Fruit fly (Drosophila melanogaster) whole organism, embryonic: ENCODE results near the gene CG14147.

Source experiments
- ATbp ChIP-seq: fragments of 200-800 bp; sonication (Bioruptor generic); optimal IDR thresholded peaks from 2 replicates; lab custom pipeline; 2017; ENCODE audit warnings: missing biosample characterization, mild to moderate bottlenecking, missing genetic modification characterization, missing genetic modification reagents
- Blimp-1 ChIP-seq: fragments of 200-800 bp; sonication (Bioruptor generic); optimal IDR thresholded peaks from 3 replicates; lab custom pipeline; 2018; ENCODE audit warnings: missing biosample characterization, missing genetic modification characterization, mild to moderate bottlenecking, moderate library complexity, missing genetic modification reagents
- CG12391 ChIP-seq: fragments of 200-800 bp; sonication (Bioruptor generic); optimal IDR thresholded peaks from 3 replicates; lab custom pipeline; 2018; ENCODE audit warnings: missing biosample characterization, mild to moderate bottlenecking, missing genetic modification characterization, moderate library complexity
- CG12942 ChIP-seq: fragments of 200-800 bp; sonication (Bioruptor generic); optimal IDR thresholded peaks from 3 replicates; lab custom pipeline; 2016; ENCODE audit warnings: missing biosample characterization, missing genetic modification characterization
- CG13123 ChIP-seq: fragments of 200-800 bp; sonication (Bioruptor generic); optimal IDR thresholded peaks from 2 replicates; lab custom pipeline; 2016; ENCODE audit warnings: missing biosample characterization, missing genetic modification characterization
- CG13287 ChIP-seq: fragments of 200-800 bp; sonication (Bioruptor generic); IDR thresholded peaks from 2 replicates; pipeline ENCODE4 v1.3.6; 2022; ENCODE audit warnings: missing biosample characterization, missing genetic modification characterization; ENCODE audit not compliant: partially characterized antibody
- CG13424 ChIP-seq: fragments of 200-800 bp; sonication (Bioruptor generic); optimal IDR thresholded peaks from 2 replicates; lab custom pipeline; 2019; ENCODE audit warnings: missing biosample characterization, mild to moderate bottlenecking, missing genetic modification characterization, moderate library complexity
- CG15269 ChIP-seq: fragments of 200-800 bp; sonication (Bioruptor generic); optimal IDR thresholded peaks from 2 replicates; lab custom pipeline; 2018; ENCODE audit warnings: missing biosample characterization, mild to moderate bottlenecking, missing genetic modification characterization, moderate library complexity
- CG15601 ChIP-seq: fragments of 200-800 bp; sonication (Bioruptor generic); optimal IDR thresholded peaks from 3 replicates; lab custom pipeline; 2019; ENCODE audit warnings: missing biosample characterization, mild to moderate bottlenecking, missing genetic modification characterization, moderate library complexity
- CG17361 ChIP-seq: fragments of 200-800 bp; sonication (Bioruptor generic); IDR thresholded peaks from 3 replicates; pipeline ENCODE4 v1.3.6; 2022; ENCODE audit warnings: missing biosample characterization, missing genetic modification characterization
- CG17829 ChIP-seq: fragments of 200-800 bp; optimal IDR thresholded peaks from 2 replicates; lab custom pipeline; 2019; ENCODE audit warnings: missing biosample characterization, mild to moderate bottlenecking, missing genetic modification characterization, moderate library complexity
- CG2116 ChIP-seq: fragments of 200-800 bp; sonication (Bioruptor generic); optimal IDR thresholded peaks from 3 replicates; lab custom pipeline; 2018; ENCODE audit warnings: missing biosample characterization, mild to moderate bottlenecking, missing genetic modification characterization
- CG2120 ChIP-seq: fragments of 200-800 bp; sonication (Bioruptor generic); optimal IDR thresholded peaks from 3 replicates; lab custom pipeline; 2016; ENCODE audit warnings: missing biosample characterization, missing genetic modification characterization
- CG30403 ChIP-seq: fragments of 200-800 bp; sonication (Bioruptor generic); optimal IDR thresholded peaks from 3 replicates; lab custom pipeline; 2016; ENCODE audit warnings: missing biosample characterization, missing genetic modification characterization
- CG3407 ChIP-seq: fragments of 200-800 bp; sonication (Bioruptor generic); optimal IDR thresholded peaks from 2 replicates; lab custom pipeline; 2018; ENCODE audit warnings: missing biosample characterization, mild to moderate bottlenecking, missing genetic modification characterization
- CG4424 ChIP-seq: fragments of 200-800 bp; sonication (Bioruptor generic); optimal IDR thresholded peaks from 3 replicates; lab custom pipeline; 2016; ENCODE audit warnings: missing biosample characterization, missing genetic modification characterization
- CG4730 ChIP-seq: fragments of 200-800 bp; sonication (Bioruptor generic); IDR thresholded peaks from 2 replicates; pipeline ENCODE4 v1.3.6; 2022; ENCODE audit warnings: missing biosample characterization, missing genetic modification characterization
- CG6175 ChIP-seq: fragments of 200-800 bp; sonication (Bioruptor generic); IDR thresholded peaks from 3 replicates; pipeline ENCODE4 v1.3.6; 2022; ENCODE audit warnings: missing biosample characterization, missing genetic modification characterization
- CG6254 ChIP-seq: fragments of 200-800 bp; sonication (Bioruptor generic); optimal IDR thresholded peaks from 3 replicates; lab custom pipeline; 2017; ENCODE audit warnings: mild to moderate bottlenecking, missing biosample characterization, missing genetic modification reagents, missing genetic modification characterization
- D19A ChIP-seq: fragments of 200-800 bp; optimal IDR thresholded peaks from 3 replicates; lab custom pipeline; 2019; ENCODE audit warnings: missing biosample characterization, mild to moderate bottlenecking, missing genetic modification characterization, moderate library complexity
- Doc3 ChIP-seq: fragments of 200-800 bp; sonication (Bioruptor generic); IDR thresholded peaks from 3 replicates; pipeline ENCODE4 v1.3.6; 2022; ENCODE audit warnings: missing biosample characterization, missing genetic modification characterization; ENCODE audit not compliant: partially characterized antibody
- Drgx ChIP-seq: fragments of 200-800 bp; sonication (Bioruptor generic); IDR thresholded peaks from 2 replicates; pipeline ENCODE4 v1.3.6; 2022; ENCODE audit warnings: missing biosample characterization, missing genetic modification characterization
- Ets65A ChIP-seq: fragments of 200-800 bp; sonication (Bioruptor generic); peaks from one replicate; lab custom pipeline; 2016; ENCODE audit warnings: missing biosample characterization, missing genetic modification characterization
- Fer2 ChIP-seq: fragments of 200-800 bp; sonication (Bioruptor generic); optimal IDR thresholded peaks from 2 replicates; lab custom pipeline; 2018; ENCODE audit warnings: missing biosample characterization, mild to moderate bottlenecking, missing genetic modification characterization, moderate library complexity
- Hr3 ChIP-seq: fragments of 200-800 bp; sonication (Bioruptor generic); optimal IDR thresholded peaks from 3 replicates; lab custom pipeline; 2016; ENCODE audit warnings: missing biosample characterization, missing genetic modification characterization
- Meics ChIP-seq: fragments of 200-800 bp; sonication (Bioruptor generic); optimal IDR thresholded peaks from 2 replicates; lab custom pipeline; 2017; ENCODE audit warnings: missing biosample characterization, mild to moderate bottlenecking, missing genetic modification characterization
- PHDP ChIP-seq: fragments of 200-800 bp; sonication (Bioruptor generic); optimal IDR thresholded peaks from 3 replicates; lab custom pipeline; 2018; ENCODE audit warnings: missing biosample characterization, mild to moderate bottlenecking, missing genetic modification characterization, moderate library complexity
- Rx ChIP-seq: fragments of 200-800 bp; sonication (Bioruptor generic); IDR thresholded peaks from 2 replicates; pipeline ENCODE4 v1.3.6; 2022; ENCODE audit warnings: missing biosample characterization, missing genetic modification characterization
- Sox100B ChIP-seq: fragments of 200-800 bp; sonication (Bioruptor generic); optimal IDR thresholded peaks from 3 replicates; lab custom pipeline; 2018; ENCODE audit warnings: missing biosample characterization, mild to moderate bottlenecking, missing genetic modification characterization
- az2 ChIP-seq: fragments of 200-800 bp; sonication (Bioruptor generic); optimal IDR thresholded peaks from 3 replicates; lab custom pipeline; 2016; ENCODE audit warnings: missing biosample characterization, missing genetic modification characterization
- bcd ChIP-seq: fragments of 200-800 bp; sonication (Bioruptor generic); optimal IDR thresholded peaks from 2 replicates; lab custom pipeline; 2017; ENCODE audit warnings: missing biosample characterization, mild to moderate bottlenecking, missing genetic modification characterization
- bsh ChIP-seq, 2 experiments: fragments of 200-800 bp; sonication (Bioruptor generic); optimal IDR thresholded peaks; 2 replicates each; lab custom pipeline; 2017 to 2018; ENCODE audit warnings: mild to moderate bottlenecking in 2 of 2, missing biosample characterization in 2 of 2, missing genetic modification characterization in 2 of 2, moderate library complexity in 1 of 2
- caup ChIP-seq: fragments of 200-800 bp; sonication (Bioruptor generic); optimal IDR thresholded peaks from 3 replicates; lab custom pipeline; 2017; ENCODE audit warnings: missing biosample characterization, mild to moderate bottlenecking, missing genetic modification characterization, moderate library complexity; ENCODE audit not compliant: severe bottlenecking
- fd96Cb ChIP-seq: fragments of 200-800 bp; sonication (Bioruptor generic); optimal IDR thresholded peaks from 2 replicates; lab custom pipeline; 2018; ENCODE audit warnings: missing biosample characterization, mild to moderate bottlenecking, missing genetic modification characterization, moderate library complexity
- fru ChIP-seq: fragments of >200 bp; optimal IDR thresholded peaks from 2 replicates; lab custom pipeline; 2017
- gem ChIP-seq: fragments of 200-800 bp; sonication (Bioruptor generic); optimal IDR thresholded peaks from 2 replicates; lab custom pipeline; 2019; ENCODE audit warnings: missing biosample characterization, mild to moderate bottlenecking, missing genetic modification characterization, moderate library complexity
- ind ChIP-seq: fragments of 200-800 bp; sonication (Bioruptor generic); optimal IDR thresholded peaks from 3 replicates; lab custom pipeline; 2016; ENCODE audit warnings: missing biosample characterization, missing genetic modification characterization
- lbe ChIP-seq: fragments of 200-800 bp; sonication (Bioruptor generic); optimal IDR thresholded peaks from 2 replicates; lab custom pipeline; 2016; ENCODE audit warnings: missing biosample characterization, mild to moderate bottlenecking, missing genetic modification characterization
- nau ChIP-seq: fragments of 200-800 bp; sonication (Bioruptor generic); optimal IDR thresholded peaks from 3 replicates; lab custom pipeline; 2017; ENCODE audit warnings: missing biosample characterization, mild to moderate bottlenecking, missing genetic modification characterization, missing genetic modification reagents
- nom ChIP-seq: fragments of 200-800 bp; sonication (Bioruptor generic); optimal IDR thresholded peaks from 2 replicates; lab custom pipeline; 2017; ENCODE audit warnings: missing biosample characterization, missing genetic modification characterization, mild to moderate bottlenecking, moderate library complexity, missing genetic modification reagents
- run ChIP-seq: fragments of 200-800 bp; sonication (Bioruptor generic); optimal IDR thresholded peaks from 3 replicates; lab custom pipeline; 2018; ENCODE audit warnings: missing biosample characterization, mild to moderate bottlenecking, missing genetic modification characterization
- sisA ChIP-seq: fragments of 200-800 bp; sonication (Bioruptor generic); IDR thresholded peaks from 2 replicates; pipeline ENCODE4 v1.3.6; 2022; ENCODE audit warnings: missing biosample characterization, missing genetic modification characterization
- slbo ChIP-seq: fragments of 200-800 bp; sonication (Bioruptor generic); IDR thresholded peaks from 2 replicates; pipeline ENCODE4 v1.3.6; 2022; ENCODE audit warnings: missing biosample characterization, missing genetic modification characterization
- sna ChIP-seq: fragments of 200-800 bp; sonication (Bioruptor generic); IDR thresholded peaks from 2 replicates; pipeline ENCODE4 v1.3.6; 2022; ENCODE audit warnings: missing biosample characterization, missing genetic modification characterization; ENCODE audit not compliant: partially characterized antibody
- trh ChIP-seq: fragments of 200-800 bp; sonication (Bioruptor generic); optimal IDR thresholded peaks from 2 replicates; lab custom pipeline; 2016; ENCODE audit warnings: missing biosample characterization, missing genetic modification characterization
- unpg ChIP-seq: fragments of 200-800 bp; sonication (Bioruptor generic); optimal IDR thresholded peaks from 3 replicates; lab custom pipeline; 2018; ENCODE audit warnings: missing biosample characterization, mild to moderate bottlenecking, missing genetic modification characterization, moderate library complexity
- vvl ChIP-seq: fragments of 200-800 bp; sonication (Bioruptor generic); IDR thresholded peaks from 2 replicates; pipeline ENCODE4 v1.3.6; 2022; ENCODE audit warnings: missing biosample characterization, missing genetic modification characterization

CG14147 gene

dm6 chr3L:10927953-10928352, 44.5 kb upstream of the CG14147 start:
- TF ChIP-seq CG15269 (tag; lab: Kevin White, UChicago), result no peak
- no peak for TF ChIP-seq sna (GFP tag; lab: Robert Waterston, UW)
- peak; percentile 70 for TF ChIP-seq Drgx (GFP tag; lab: Robert Waterston, UW)
- no peak for TF ChIP-seq CG15601 (tag; lab: Kevin White, UChicago)
- TF ChIP-seq vvl (GFP tag; lab: Robert Waterston, UW), result no peak
- TF ChIP-seq bcd, result no peak
- TF ChIP-seq run (tag; lab: Kevin White, UChicago), result no peak
- TF ChIP-seq fru (lab: Kevin White, UChicago), result no peak
- TF ChIP-seq Fer2 (tag; lab: Kevin White, UChicago), result no peak
- no peak for TF ChIP-seq CG2120 (GFP tag; lab: Kevin White, UChicago)
- no peak for TF ChIP-seq CG13123 (GFP tag; lab: Kevin White, UChicago)
- no peak for TF ChIP-seq CG6175 (GFP tag; lab: Robert Waterston, UW)
- peak in 1 of 2 experiments; percentile 40 for TF ChIP-seq bsh (GFP tag; optimal IDR thresholded peaks at IDR 0.05; lab: Kevin White, UChicago)

DNA sequence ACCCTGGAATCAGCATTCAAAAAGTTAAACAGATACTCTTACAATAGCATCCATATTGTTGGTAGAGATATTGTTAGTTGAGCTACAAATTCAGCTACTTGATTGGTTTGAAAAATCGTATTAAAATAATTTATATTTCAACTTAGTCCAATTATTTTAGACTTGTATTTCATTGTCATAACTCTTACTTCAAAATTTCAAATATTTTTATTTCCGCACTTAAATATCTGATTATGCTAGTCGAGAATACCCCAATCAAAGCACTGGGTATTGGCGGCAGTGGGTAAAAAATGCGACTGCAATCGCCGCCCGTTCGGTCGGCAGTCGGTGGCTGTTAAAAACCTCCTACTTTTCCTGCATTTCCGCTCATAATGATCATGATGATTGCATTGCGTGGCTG, 43.6 kb upstream of the CG14147 start:
- TF ChIP-seq slbo (GFP tag; lab: Robert Waterston, UW) (no peak), caup (GFP tag; lab: Kevin White, UChicago) (no peak), lbe (GFP tag; lab: Kevin White, UChicago) (peak; percentile 40), CG13287 (GFP tag; lab: Robert Waterston, UW) (no peak), nom (GFP tag; lab: Kevin White, UChicago) (peak; percentile 90), Ets65A (peak; percentile 5), trh (no peak), Drgx (GFP tag; lab: Robert Waterston, UW) (peak; percentile 70; the same call in 1 of the 2 replicates), CG2116 (GFP tag; lab: Kevin White, UChicago) (no peak)

- TF ChIP-seq Doc3, result no peak
- TF ChIP-seq CG4730, result peak; percentile 31; the same call in 1 of the 2 replicates
- peak; percentile 4 for TF ChIP-seq CG12942 (GFP tag; lab: Kevin White, UChicago)
- peak; percentile 22 for TF ChIP-seq ATbp
- peak; percentile 38 for TF ChIP-seq PHDP (tag; lab: Kevin White, UChicago)
- TF ChIP-seq CG12391, result peak; percentile 42
- TF ChIP-seq CG4424 (GFP tag; lab: Kevin White, UChicago), result peak; percentile 57
- TF ChIP-seq unpg, result peak; percentile 37
- TF ChIP-seq Drgx (GFP tag; lab: Robert Waterston, UW), result peak; percentile 86
- peak; percentile 60 for TF ChIP-seq fd96Cb
- TF ChIP-seq Hr3, result peak; percentile 1
- peak; percentile 31 for TF ChIP-seq CG30403 (GFP tag; lab: Kevin White, UChicago)
- peak; percentile 58 for TF ChIP-seq CG6254 (GFP tag; lab: Kevin White, UChicago)
- TF ChIP-seq Rx (GFP tag; lab: Robert Waterston, UW), result no peak
- TF ChIP-seq Sox100B, result peak; percentile 34
- TF ChIP-seq CG3407, result peak; percentile 3
- peak; percentile 59; the same call in 1 of the 3 replicates for TF ChIP-seq CG17361 (GFP tag; lab: Robert Waterston, UW)
- TF ChIP-seq ind (GFP tag; lab: Kevin White, UChicago), result peak; percentile 12
- TF ChIP-seq sisA (GFP tag; lab: Robert Waterston, UW), result 0 out of 2 replicates have a peak, but pooled peaks have one; percentile 32
- TF ChIP-seq Blimp-1, result peak; percentile 43
- peak; percentile 27 for TF ChIP-seq az2
- peak; percentile 1 for TF ChIP-seq nau
- peak; percentile 57 for TF ChIP-seq CG17829 (tag; lab: Kevin White, UChicago)
- peak; percentile 51 for TF ChIP-seq CG13424 (tag; lab: Kevin White, UChicago)
- TF ChIP-seq D19A (tag; lab: Kevin White, UChicago), result peak; percentile 47
- peak; percentile 10 for TF ChIP-seq Meics (GFP tag; lab: Kevin White, UChicago)
- TF ChIP-seq gem (tag; lab: Kevin White, UChicago), result peak; percentile 72
- TF ChIP-seq nom (GFP tag; lab: Kevin White, UChicago), result peak; percentile 42
Observed at dm6 chr3L:10931430-10931829, 41.0 kb upstream of the CG14147 start.
